Worm (Caenorhabditis elegans): ENCODE measurements around the gene Y38E10A.28.

DNA sequence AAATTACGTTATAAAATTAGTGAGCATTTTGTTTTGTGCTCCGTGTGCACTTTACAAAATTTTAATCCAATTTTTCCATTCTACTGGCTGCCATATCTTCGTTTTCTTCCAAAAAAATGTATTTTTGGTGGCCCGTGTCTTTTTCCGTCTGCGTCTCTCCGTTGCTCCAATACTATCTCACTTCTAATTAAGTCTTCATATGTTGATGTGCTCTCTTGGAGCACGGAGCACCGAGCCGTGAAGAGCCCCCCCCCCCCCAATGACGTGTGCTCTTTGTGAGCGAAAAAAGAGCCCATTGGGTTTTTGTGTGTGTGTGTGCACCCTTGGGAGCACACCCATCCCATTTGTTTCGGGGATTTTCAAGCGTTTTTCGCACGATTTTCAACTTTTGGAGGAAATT lies 35.5 kb downstream of the Y38E10A.28 start:
- no peak for TF ChIP-seq aly-2 (tag; optimal IDR thresholded peaks at IDR 0.05)
- no peak for TF ChIP-seq ama-1 (optimal IDR thresholded peaks at IDR 0.05)
- TF ChIP-seq nhr-25 (tag; optimal IDR thresholded peaks at IDR 0.05) = no peak
- no peak for TF ChIP-seq ZK546.5 (tag; optimal IDR thresholded peaks at IDR 0.05)
- TF ChIP-seq unc-39 (tag; optimal IDR thresholded peaks at IDR 0.05) = no peak
- no peak for TF ChIP-seq elt-3 (tag; optimal IDR thresholded peaks at IDR 0.05)
- TF ChIP-seq lin-15B (tag; optimal IDR thresholded peaks at IDR 0.05) = no peak
- TF ChIP-seq daf-12 (tag; optimal IDR thresholded peaks at IDR 0.05) = no peak
- TF ChIP-seq nhr-28 (tag; optimal IDR thresholded peaks at IDR 0.05) = no peak
- no peak for TF ChIP-seq ztf-4 (tag; optimal IDR thresholded peaks at IDR 0.05)
- no peak for TF ChIP-seq fkh-10 (GFP tag; optimal IDR thresholded peaks at IDR 0.05)
- no peak for TF ChIP-seq unc-62 (GFP tag; optimal IDR thresholded peaks at IDR 0.05)

Data from whole organism, L3 larva.